Worm (Caenorhabditis elegans): ENCODE data around the gene Y41C4A.9.

DNA sequence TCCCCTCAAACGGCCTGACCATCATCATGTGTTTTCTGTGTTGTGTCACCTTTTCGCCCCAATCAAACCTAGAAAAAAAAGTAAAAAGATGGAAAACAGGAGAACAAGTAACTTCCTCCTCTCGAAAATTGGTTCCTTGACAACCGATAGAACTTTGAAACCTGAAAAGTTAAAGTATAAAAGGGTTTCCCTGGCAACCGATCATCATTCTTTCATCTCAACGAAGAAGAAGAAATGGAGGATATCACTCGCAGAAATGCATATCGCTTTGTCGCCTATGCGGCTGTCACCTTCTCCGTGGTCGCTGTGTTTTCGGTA, 14.7 kb downstream of the Y41C4A.9 start, which contains the start of gene col-95:
- TF ChIP-seq F13H6.1 (tag; optimal IDR thresholded peaks at IDR 0.05) = no peak
- no peak for TF ChIP-seq fkh-10 (GFP tag; optimal IDR thresholded peaks at IDR 0.05)
- TF ChIP-seq nhr-11 (tag; optimal IDR thresholded peaks at IDR 0.05) = no peak
- TF ChIP-seq unc-86 (tag; optimal IDR thresholded peaks at IDR 0.05) = no peak

Data from whole organism, late embryonic.